Worm (Caenorhabditis elegans) whole organism, L4 larva: ENCODE results near the gene K05D4.9.

Experiments used
- F49E8.2 ChIP-seq: sonication (generic microtip); optimal IDR thresholded peaks from 2 replicates; lab custom pipeline; 2016; ENCODE audit warnings: missing compliant biosample characterization, mild to moderate bottlenecking, missing genetic modification characterization, borderline replicate concordance
- ama-1 ChIP-seq: fragments of 150-350 bp; optimal IDR thresholded peaks from 2 replicates; lab custom pipeline; 2014; ENCODE audit warnings: inconsistent platforms, mixed read lengths
- ceh-28 ChIP-seq: fragments of 150-350 bp; optimal IDR thresholded peaks from 2 replicates; lab custom pipeline; 2014; ENCODE audit warnings: missing biosample characterization, missing genetic modification reagents, missing genetic modification characterization
- ceh-32 ChIP-seq: sonication (generic microtip); optimal IDR thresholded peaks from 2 replicates; lab custom pipeline; 2016; ENCODE audit warnings: mild to moderate bottlenecking, missing genetic modification characterization, missing compliant biosample characterization; ENCODE audit not compliant: poor library complexity
- ces-1 ChIP-seq: fragments of 150-350 bp; sonication (generic microtip); optimal IDR thresholded peaks from 4 replicates; lab custom pipeline; 2014; ENCODE audit warnings: missing biosample characterization, missing genetic modification reagents, missing genetic modification characterization
- lin-13 ChIP-seq: fragments of 150-350 bp; optimal IDR thresholded peaks from 2 replicates; lab custom pipeline; 2014; ENCODE audit warnings: missing biosample characterization, missing genetic modification reagents, missing genetic modification characterization
- mxl-3 ChIP-seq: fragments of 200-800 bp; sonication (Bioruptor generic); optimal IDR thresholded peaks from 2 replicates; lab custom pipeline; 2018; ENCODE audit warnings: mild to moderate bottlenecking, missing genetic modification characterization, missing compliant biosample characterization
- nhr-11 ChIP-seq: fragments of 150-350 bp; optimal IDR thresholded peaks from 2 replicates; lab custom pipeline; 2014; ENCODE audit warnings: missing biosample characterization, missing genetic modification characterization
- nhr-76 ChIP-seq: fragments of 150-350 bp; optimal IDR thresholded peaks from 2 replicates; lab custom pipeline; 2014; ENCODE audit warnings: missing biosample characterization, missing genetic modification characterization
- sdz-12 ChIP-seq: fragments of 200-800 bp; sonication (Bioruptor generic); optimal IDR thresholded peaks from 2 replicates; lab custom pipeline; 2018; ENCODE audit warnings: mild to moderate bottlenecking, missing genetic modification characterization, missing compliant biosample characterization
- unc-62 ChIP-seq, 3 experiments: fragments of 150-350 bp in 1 of 3; sonication (generic microtip); optimal IDR thresholded peaks in 2 of 3; peaks in 1 of 3; 1 replicate in 1 of 3; 2 replicates in 2 of 3; lab custom pipeline; 2014 to 2017; ENCODE audit warnings: missing biosample characterization in 3 of 3, missing genetic modification characterization in 3 of 3, missing genetic modification reagents in 3 of 3, missing genotype in 1 of 3
- zag-1 ChIP-seq: fragments of 150-350 bp; optimal IDR thresholded peaks from 2 replicates; lab custom pipeline; 2014; ENCODE audit warnings: missing biosample characterization, missing genetic modification characterization
- ztf-11 ChIP-seq: fragments of 150-350 bp; optimal IDR thresholded peaks from 2 replicates; lab custom pipeline; 2014; ENCODE audit warnings: missing biosample characterization, missing genetic modification characterization
- ztf-7 ChIP-seq: fragments of 150-350 bp; optimal IDR thresholded peaks from 2 replicates; lab custom pipeline; 2014; ENCODE audit warnings: missing biosample characterization, missing genetic modification characterization

DNA sequence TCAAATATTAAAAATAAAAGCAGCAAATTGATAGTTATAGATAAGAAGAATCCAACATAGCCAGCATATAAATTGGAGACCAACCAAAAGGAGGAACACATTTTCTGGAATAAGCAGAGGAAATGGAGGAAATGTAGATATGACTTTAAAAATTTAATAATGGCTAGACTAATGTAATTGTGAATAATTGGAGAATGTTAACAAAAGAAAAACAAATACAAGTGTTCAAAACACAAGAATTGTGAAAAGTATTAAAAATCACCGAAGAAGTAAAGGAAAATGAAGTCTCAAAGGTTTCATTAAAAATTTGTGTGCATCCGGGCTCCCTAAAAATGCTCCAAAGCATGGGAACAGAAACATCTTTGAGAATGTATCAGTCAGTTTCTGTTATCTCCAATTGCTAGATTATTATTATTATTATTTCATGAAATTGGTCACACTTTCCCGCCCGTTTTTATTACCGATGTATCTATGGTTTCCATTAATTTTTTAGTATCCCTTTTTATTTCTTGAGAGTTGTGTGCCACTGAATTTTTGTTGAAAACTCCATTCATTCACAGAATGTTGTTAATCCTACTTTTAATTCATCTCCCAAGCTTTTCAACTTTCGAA is 9.4 kb downstream of the K05D4.9 start, which contains the start of the genes str-109 and F10A3.11:
- TF ChIP-seq ceh-32 (no peak), sdz-12 (no peak), ces-1 (GFP tag; lab: Kevin White, UChicago) (no peak), ztf-11 (no peak), nhr-76 (tag; lab: Kevin White, UChicago) (no peak), mxl-3 (GFP tag; lab: Kevin White, UChicago) (no peak), unc-62 (GFP tag; optimal IDR thresholded peaks at IDR 0.05 in 1 of 2; lab: Kevin White, UChicago) (no peak), unc-62 (tag; optimal IDR thresholded peaks at IDR 0.05; lab: Kevin White, UChicago) (no peak), lin-13 (no peak), ceh-28 (tag; lab: Kevin White, UChicago) (no peak), zag-1 (no peak), ama-1 (lab: Kevin White, UChicago) (no peak), nhr-11 (tag; lab: Kevin White, UChicago) (no peak), ztf-7 (tag; lab: Kevin White, UChicago) (no peak), F49E8.2 (tag; lab: Kevin White, UChicago) (no peak)
